Worm (Caenorhabditis elegans) whole organism, L1 larva: Measurements from ENCODE around the gene F25G6.9.

Experiments used
- C04F5.9 ChIP-seq: sonication (generic microtip); optimal IDR thresholded peaks from 2 replicates; lab custom pipeline; 2016; ENCODE audit warnings: missing genetic modification characterization, missing compliant biosample characterization
- C34B4.2 ChIP-seq: sonication (generic microtip); optimal IDR thresholded peaks from 2 replicates; lab custom pipeline; 2017; ENCODE audit warnings: mild to moderate bottlenecking, missing genetic modification characterization, missing compliant biosample characterization
- Y116A8C.19 ChIP-seq: sonication (generic microtip); optimal IDR thresholded peaks from 2 replicates; lab custom pipeline; 2016; ENCODE audit warnings: missing compliant biosample characterization, missing genetic modification characterization, borderline replicate concordance
- alr-1 ChIP-seq: fragments of 200-800 bp; sonication (Bioruptor generic); optimal IDR thresholded peaks from 2 replicates; lab custom pipeline; 2018; ENCODE audit warnings: borderline replicate concordance, mild to moderate bottlenecking, missing genetic modification characterization, missing compliant biosample characterization
- ama-1 ChIP-seq: fragments of 150-350 bp; optimal IDR thresholded peaks from 2 replicates; lab custom pipeline; 2014
- ceh-63 ChIP-seq: fragments of 200-800 bp; sonication (Bioruptor generic); optimal IDR thresholded peaks from 2 replicates; lab custom pipeline; 2018; ENCODE audit warnings: mild to moderate bottlenecking, missing genetic modification characterization, missing compliant biosample characterization
- ceh-8 ChIP-seq: fragments of 200-800 bp; sonication (Bioruptor generic); optimal IDR thresholded peaks from 2 replicates; lab custom pipeline; 2018; ENCODE audit warnings: mild to moderate bottlenecking, missing genetic modification characterization, moderate library complexity, missing compliant biosample characterization
- ceh-82 ChIP-seq, 3 experiments: fragments of 150-350 bp in 1 of 3; sonication (generic microtip) in 2 of 3; optimal IDR thresholded peaks; 2 replicates each; lab custom pipeline; 2014 to 2017; ENCODE audit warnings: missing biosample characterization in 3 of 3, missing genetic modification characterization in 3 of 3
- ceh-90 ChIP-seq: sonication (generic microtip); optimal IDR thresholded peaks from 2 replicates; lab custom pipeline; 2016; ENCODE audit warnings: missing genetic modification characterization, missing compliant biosample characterization
- dpl-1 ChIP-seq, 3 experiments: fragments of 150-350 bp in 2 of 3; sonication (generic microtip) in 1 of 3; optimal IDR thresholded peaks; 2 replicates each; lab custom pipeline; 2014 to 2017; ENCODE audit warnings: missing biosample characterization in 3 of 3, missing genetic modification characterization in 3 of 3, missing genetic modification reagents in 3 of 3
- dsc-1 ChIP-seq: sonication (generic microtip); optimal IDR thresholded peaks from 2 replicates; lab custom pipeline; 2016; ENCODE audit warnings: mild to moderate bottlenecking, missing genetic modification characterization, missing compliant biosample characterization
- efl-1 ChIP-seq, 4 experiments: fragments of 150-350 bp; optimal IDR thresholded peaks in 3 of 4; peaks in 1 of 4; 1 replicate in 1 of 4; 2 replicates in 3 of 4; lab custom pipeline; 2014; ENCODE audit warnings: missing biosample characterization in 2 of 4, missing genetic modification characterization in 2 of 4, missing genetic modification reagents in 2 of 4
- efl-3 ChIP-seq: fragments of 200-800 bp; sonication (Bioruptor generic); optimal IDR thresholded peaks from 2 replicates; lab custom pipeline; 2018; ENCODE audit warnings: mild to moderate bottlenecking, missing genetic modification characterization, missing compliant biosample characterization
- egl-27 ChIP-seq, 2 experiments: fragments of 150-350 bp in 1 of 2; sonication (generic microtip); optimal IDR thresholded peaks; 3 replicates each; lab custom pipeline; 2017 to 2018; ENCODE audit warnings: missing biosample characterization in 2 of 2, missing genetic modification characterization in 2 of 2, missing genetic modification reagents in 2 of 2
- elt-2 ChIP-seq: sonication (generic microtip); optimal IDR thresholded peaks from 2 replicates; lab custom pipeline; 2016; ENCODE audit warnings: missing genetic modification characterization, mild to moderate bottlenecking, inconsistent platforms, missing compliant biosample characterization, missing genetic modification reagents
- fos-1 ChIP-seq: fragments of 150-350 bp; optimal IDR thresholded peaks from 2 replicates; lab custom pipeline; 2014; ENCODE audit warnings: missing biosample characterization, missing genetic modification characterization
- hlh-4 ChIP-seq: sonication (generic microtip); optimal IDR thresholded peaks from 2 replicates; lab custom pipeline; 2016; ENCODE audit warnings: mild to moderate bottlenecking, missing genetic modification characterization, missing compliant biosample characterization
- hpl-2 ChIP-seq: fragments of 150-350 bp; optimal IDR thresholded peaks from 2 replicates; lab custom pipeline; 2014; ENCODE audit warnings: missing biosample characterization, missing genetic modification reagents, missing genetic modification characterization
- lin-13 ChIP-seq: fragments of 150-350 bp; optimal IDR thresholded peaks from 2 replicates; lab custom pipeline; 2014; ENCODE audit warnings: missing biosample characterization, missing genetic modification reagents, missing genetic modification characterization
- lin-35 ChIP-seq, 2 experiments: fragments of 150-350 bp; optimal IDR thresholded peaks; 2 replicates each; lab custom pipeline; 2014; ENCODE audit warnings: missing biosample characterization in 2 of 2, missing genetic modification characterization in 2 of 2, missing genetic modification reagents in 2 of 2
- lir-3 ChIP-seq: sonication (generic microtip); optimal IDR thresholded peaks from 2 replicates; lab custom pipeline; 2016; ENCODE audit warnings: mild to moderate bottlenecking, missing genetic modification characterization, moderate library complexity, missing compliant biosample characterization; ENCODE audit not compliant: poor library complexity
- lsy-2 ChIP-seq, 2 experiments: fragments of 150-350 bp; optimal IDR thresholded peaks; 2 replicates each; lab custom pipeline; 2014; ENCODE audit warnings: missing biosample characterization in 2 of 2, missing genetic modification characterization in 2 of 2
- mab-9 ChIP-seq: fragments of 200-800 bp; sonication (Bioruptor generic); IDR thresholded peaks from 2 replicates; pipeline ENCODE4 v1.3.6; 2022; ENCODE audit warnings: missing genetic modification reagents, missing genetic modification characterization, missing compliant biosample characterization
- mef-2 ChIP-seq: fragments of 150-350 bp; optimal IDR thresholded peaks from 2 replicates; lab custom pipeline; 2014; ENCODE audit warnings: missing biosample characterization, missing genetic modification characterization
- mep-1 ChIP-seq: fragments of 150-350 bp; optimal IDR thresholded peaks from 2 replicates; lab custom pipeline; 2014; ENCODE audit warnings: missing biosample characterization, missing genetic modification characterization
- nhr-11 ChIP-seq: fragments of 150-350 bp; optimal IDR thresholded peaks from 2 replicates; lab custom pipeline; 2014; ENCODE audit warnings: missing biosample characterization, missing genetic modification characterization
- nhr-12 ChIP-seq: sonication (generic microtip); optimal IDR thresholded peaks from 2 replicates; lab custom pipeline; 2017; ENCODE audit warnings: missing biosample characterization, missing genetic modification characterization
- nhr-237 ChIP-seq: fragments of 150-350 bp; optimal IDR thresholded peaks from 2 replicates; lab custom pipeline; 2014; ENCODE audit warnings: missing biosample characterization, missing genetic modification characterization
- nhr-28 ChIP-seq: fragments of 150-350 bp; optimal IDR thresholded peaks from 2 replicates; lab custom pipeline; 2014; ENCODE audit warnings: missing biosample characterization, missing genetic modification characterization
- nhr-47 ChIP-seq: sonication (generic microtip); optimal IDR thresholded peaks from 2 replicates; lab custom pipeline; 2016; ENCODE audit warnings: mild to moderate bottlenecking, missing genetic modification characterization, moderate library complexity, missing compliant biosample characterization
- nhr-84 ChIP-seq: sonication (generic microtip); optimal IDR thresholded peaks from 2 replicates; lab custom pipeline; 2017; ENCODE audit warnings: missing biosample characterization, missing genetic modification characterization
- pag-3 ChIP-seq: sonication (generic microtip); optimal IDR thresholded peaks from 2 replicates; lab custom pipeline; 2017; ENCODE audit warnings: missing genetic modification characterization, mild to moderate bottlenecking, missing compliant biosample characterization, antibody characterized with exemption, borderline replicate concordance; ENCODE audit not compliant: insufficient read depth
- rnt-1 ChIP-seq: sonication (generic microtip); optimal IDR thresholded peaks from 2 replicates; lab custom pipeline; 2016; ENCODE audit warnings: mild to moderate bottlenecking, missing genetic modification characterization, moderate library complexity, missing compliant biosample characterization
- snu-23 ChIP-seq: sonication (generic microtip); optimal IDR thresholded peaks from 2 replicates; lab custom pipeline; 2016; ENCODE audit warnings: missing genetic modification characterization, missing compliant biosample characterization
- sox-4 ChIP-seq: sonication (generic microtip); optimal IDR thresholded peaks from 2 replicates; lab custom pipeline; 2016; ENCODE audit warnings: missing genetic modification characterization, missing compliant biosample characterization
- sptf-1 ChIP-seq: fragments of 150-350 bp; optimal IDR thresholded peaks from 2 replicates; lab custom pipeline; 2014; ENCODE audit warnings: missing biosample characterization, missing genetic modification characterization
- swsn-7 ChIP-seq: sonication (generic microtip); optimal IDR thresholded peaks from 2 replicates; lab custom pipeline; 2016; ENCODE audit warnings: missing genetic modification characterization, missing compliant biosample characterization
- tbx-2 ChIP-seq: sonication (generic microtip); optimal IDR thresholded peaks from 2 replicates; lab custom pipeline; 2016; ENCODE audit warnings: missing genetic modification characterization, missing compliant biosample characterization
- tlp-1 ChIP-seq: fragments of 150-350 bp; optimal IDR thresholded peaks from 2 replicates; lab custom pipeline; 2014; ENCODE audit warnings: missing biosample characterization, missing genetic modification characterization
- unc-130 ChIP-seq: fragments of 150-350 bp; optimal IDR thresholded peaks from 2 replicates; lab custom pipeline; 2017; ENCODE audit warnings: missing biosample characterization, missing genetic modification characterization, inconsistent platforms
- unc-86 ChIP-seq: sonication (generic microtip); optimal IDR thresholded peaks from 2 replicates; lab custom pipeline; 2016; ENCODE audit warnings: missing genetic modification characterization, missing compliant biosample characterization
- unc-98 ChIP-seq: fragments of 200-800 bp; sonication (Bioruptor generic); IDR thresholded peaks from 2 replicates; pipeline ENCODE4 v1.3.6; 2022; ENCODE audit warnings: missing genetic modification characterization, missing compliant biosample characterization
- vab-15 ChIP-seq: sonication (generic microtip); optimal IDR thresholded peaks from 2 replicates; lab custom pipeline; 2017; ENCODE audit warnings: missing genotype, mild to moderate bottlenecking, missing genetic modification characterization, missing compliant biosample characterization
- zag-1 ChIP-seq: fragments of 150-350 bp; optimal IDR thresholded peaks from 2 replicates; lab custom pipeline; 2014; ENCODE audit warnings: missing biosample characterization, missing genetic modification characterization
- zip-4 ChIP-seq: fragments of 200-800 bp; sonication (Bioruptor generic); optimal IDR thresholded peaks from 2 replicates; lab custom pipeline; 2018; ENCODE audit warnings: mild to moderate bottlenecking, missing genetic modification characterization, moderate library complexity, missing compliant biosample characterization

Gene F25G6.9

DNA sequence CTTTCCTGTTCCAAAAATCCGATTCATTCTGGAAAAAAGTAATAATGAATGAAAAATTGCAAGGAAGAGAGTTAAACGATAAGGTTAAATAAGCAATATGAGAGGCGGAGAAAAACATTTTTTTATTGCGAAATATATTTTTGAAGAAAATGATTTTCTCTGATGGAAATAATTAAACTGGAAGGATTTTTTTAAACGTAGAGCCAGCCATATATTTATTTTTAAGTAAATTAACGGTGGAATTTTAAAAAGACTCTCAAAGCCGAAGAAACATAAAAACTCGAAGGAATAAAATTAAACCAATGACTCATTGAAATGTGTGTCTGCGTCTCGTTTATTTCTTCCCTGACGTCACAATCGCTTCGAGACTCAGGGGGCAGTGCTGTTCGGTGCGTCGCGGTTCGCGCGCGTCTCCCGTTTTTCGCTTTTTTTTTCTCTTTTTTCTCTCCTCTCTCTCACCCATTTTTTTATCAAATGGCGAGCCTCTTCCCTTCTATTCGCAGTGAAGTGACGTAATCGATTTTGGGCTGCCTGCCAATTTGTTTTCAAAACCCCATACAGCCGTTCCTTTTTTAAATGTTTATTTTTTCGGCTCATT is 36.4 kb upstream of the F25G6.9 start, which contains the start of gene vps-60 (continued):
- TF ChIP-seq zag-1 = peak; percentile 83
- TF ChIP-seq nhr-12 (tag; lab: Kevin White, UChicago) = no peak
- TF ChIP-seq rnt-1 (tag; lab: Kevin White, UChicago) = peak; percentile 89
- TF ChIP-seq hlh-4 (tag; lab: Kevin White, UChicago) = no peak
- peak; percentile 48 for TF ChIP-seq mef-2 (tag; lab: Kevin White, UChicago)
- TF ChIP-seq lsy-2 (tag; optimal IDR thresholded peaks at IDR 0.05; lab: Kevin White, UChicago) = peak; percentile 89 to 96
- TF ChIP-seq pag-3 = no peak
- 0 out of 2 replicates have a peak, but pooled peaks have one; percentile 46 for TF ChIP-seq mab-9 (GFP tag; lab: Robert Waterston, UW)
- no peak for TF ChIP-seq C34B4.2 (tag; lab: Kevin White, UChicago)
- TF ChIP-seq unc-86 (tag; lab: Kevin White, UChicago) = peak; percentile 89
- TF ChIP-seq vab-15 (tag; lab: Kevin White, UChicago) = no peak
- TF ChIP-seq snu-23 (GFP tag; lab: Kevin White, UChicago) = peak; percentile 96
- TF ChIP-seq alr-1 = no peak
- TF ChIP-seq ceh-82 (tag; optimal IDR thresholded peaks at IDR 0.05; lab: Kevin White, UChicago) = peak; percentile 75 to 95 (median 82)
- peak; percentile 94 for TF ChIP-seq swsn-7
- TF ChIP-seq dsc-1 (tag; lab: Kevin White, UChicago) = peak; percentile 91
- peak; percentile 55 for TF ChIP-seq zip-4 (GFP tag; lab: Kevin White, UChicago)
- TF ChIP-seq nhr-11 (tag; lab: Kevin White, UChicago) = peak; percentile 37
- peak; percentile 98 for TF ChIP-seq fos-1 (tag; lab: Kevin White, UChicago)
- TF ChIP-seq tbx-2 (tag; lab: Kevin White, UChicago) = peak; percentile 95
- TF ChIP-seq unc-98 = no peak
- TF ChIP-seq tlp-1 (tag; lab: Kevin White, UChicago) = no peak
- TF ChIP-seq lin-35 (GFP tag; optimal IDR thresholded peaks at IDR 0.05; lab: Kevin White, UChicago) = peak; percentile 87 to 90
- TF ChIP-seq elt-2 = peak; percentile 79
- TF ChIP-seq mep-1 (tag; lab: Kevin White, UChicago) = peak; percentile 80
- peak; percentile 84 for TF ChIP-seq nhr-237 (tag; lab: Kevin White, UChicago)
- TF ChIP-seq Y116A8C.19 (tag; lab: Kevin White, UChicago) = no peak
- peak; percentile 94 for TF ChIP-seq nhr-47 (tag; lab: Kevin White, UChicago)
- peak; percentile 60 for TF ChIP-seq lir-3 (tag; lab: Kevin White, UChicago)
- TF ChIP-seq ceh-90 (tag; lab: Kevin White, UChicago) = peak; percentile 47
- TF ChIP-seq egl-27 (tag; optimal IDR thresholded peaks at IDR 0.05; lab: Kevin White, UChicago) = peak; percentile 52 to 57
- peak; percentile 73 to 82 (median 81) for TF ChIP-seq dpl-1 (GFP tag; optimal IDR thresholded peaks at IDR 0.05; lab: Kevin White, UChicago)
- no peak for TF ChIP-seq efl-3 (GFP tag; lab: Kevin White, UChicago)
- peak; percentile 84 to 89 for TF ChIP-seq efl-1 (optimal IDR thresholded peaks at IDR 0.05; lab: Kevin White, UChicago)
- TF ChIP-seq efl-1 (GFP tag; optimal IDR thresholded peaks at IDR 0.05 in 1 of 2; lab: Kevin White, UChicago) = peak; percentile 68 to 96
- no peak for TF ChIP-seq nhr-84 (tag; lab: Kevin White, UChicago)
- TF ChIP-seq sptf-1 (tag; lab: Kevin White, UChicago) = no peak
- TF ChIP-seq C04F5.9 = peak; percentile 29
- peak; percentile 34 for TF ChIP-seq hpl-2 (GFP tag; lab: Kevin White, UChicago)
- peak; percentile 89 for TF ChIP-seq lin-13 (GFP tag; lab: Kevin White, UChicago)
- no peak for TF ChIP-seq ceh-63
- TF ChIP-seq ama-1 (lab: Kevin White, UChicago) = peak; percentile 10
- no peak for TF ChIP-seq nhr-28 (tag; lab: Kevin White, UChicago)
- TF ChIP-seq sox-4 (tag; lab: Kevin White, UChicago) = peak; percentile 76
- peak; percentile 78 for TF ChIP-seq ceh-8 (GFP tag; lab: Kevin White, UChicago)
- peak; percentile 89 for TF ChIP-seq unc-130 (tag; lab: Kevin White, UChicago)
